Fruit fly (Drosophila melanogaster) Kc167 (cell line): ENCODE results near the gene Slob.

Experiments
- Myc ChIP-seq: fragments of >200 bp; optimal IDR thresholded peaks from 2 replicates; lab custom pipeline; 2017; ENCODE audit warnings: missing external identifiers
- Sin3A ChIP-seq: fragments of >200 bp; optimal IDR thresholded peaks from 2 replicates; lab custom pipeline; 2018; ENCODE audit warnings: missing external identifiers
- h ChIP-seq: fragments of >200 bp; optimal IDR thresholded peaks from 3 replicates; lab custom pipeline; 2018; ENCODE audit warnings: missing external identifiers
- insv ChIP-seq: fragments of >200 bp; optimal IDR thresholded peaks from 3 replicates; lab custom pipeline; 2018; ENCODE audit warnings: missing external identifiers
- psq ChIP-seq: fragments of >200 bp; optimal IDR thresholded peaks from 2 replicates; lab custom pipeline; 2017; ENCODE audit warnings: missing external identifiers
- ttk ChIP-seq: sonication (Bioruptor generic); optimal IDR thresholded peaks from 2 replicates; lab custom pipeline; 2017; ENCODE audit warnings: missing external identifiers

The Slob gene

dm6 chr2L:7675028-7675749, at the start of gene Slob:
Slob (minus strand) TSS chr2L:7675078.
- TF ChIP-seq Myc (lab: Kevin White, UChicago) = no peak
- no peak for TF ChIP-seq Sin3A (lab: Kevin White, UChicago)
- no peak for TF ChIP-seq h (lab: Kevin White, UChicago)
- no peak for TF ChIP-seq psq (lab: Kevin White, UChicago)
- no peak for TF ChIP-seq ttk (lab: Kevin White, UChicago)
- no peak for TF ChIP-seq insv (lab: Kevin White, UChicago)

- TF ChIP-seq h (lab: Kevin White, UChicago) (no peak), psq (lab: Kevin White, UChicago) (no peak), Sin3A (lab: Kevin White, UChicago) (no peak), Myc (lab: Kevin White, UChicago) (no peak), ttk (lab: Kevin White, UChicago) (no peak), insv (lab: Kevin White, UChicago) (no peak)
These were observed 47.8 kb upstream of the Slob start, which contains the start of gene CG13794 for dm6 chr2L:7722723-7723122. CG13794 (minus strand) TSS chr2L:7722823.

dm6 chr2L:7722102-7722501, 47.2 kb upstream of the Slob start:
- no peak for TF ChIP-seq ttk (lab: Kevin White, UChicago)
- no peak for TF ChIP-seq Myc (lab: Kevin White, UChicago)
- TF ChIP-seq insv (lab: Kevin White, UChicago) = no peak
- no peak for TF ChIP-seq h (lab: Kevin White, UChicago)
- no peak for TF ChIP-seq psq (lab: Kevin White, UChicago)
- TF ChIP-seq Sin3A (lab: Kevin White, UChicago) = no peak

- no peak for TF ChIP-seq insv (lab: Kevin White, UChicago)
- TF ChIP-seq h (lab: Kevin White, UChicago) = no peak
- TF ChIP-seq ttk (lab: Kevin White, UChicago) = no peak
- TF ChIP-seq Sin3A (lab: Kevin White, UChicago) = no peak
- TF ChIP-seq Myc (lab: Kevin White, UChicago) = no peak
- TF ChIP-seq psq (lab: Kevin White, UChicago) = no peak
These were observed 44.5 kb upstream of the Slob start, which contains the start of gene CG13793 for dm6 chr2L:7719387-7719786. CG13793 (minus strand) TSS chr2L:7719487.

- TF ChIP-seq h (lab: Kevin White, UChicago) (no peak), Sin3A (lab: Kevin White, UChicago) (no peak), psq (lab: Kevin White, UChicago) (no peak), Myc (lab: Kevin White, UChicago) (no peak), insv (lab: Kevin White, UChicago) (no peak), ttk (lab: Kevin White, UChicago) (no peak)
These were observed 41.7 kb upstream of the Slob start, which contains the start of gene CG33296 for dm6 chr2L:7716545-7716944. CG33296 (minus strand) TSS chr2L:7716645.

- TF ChIP-seq h (lab: Kevin White, UChicago) (no peak), insv (lab: Kevin White, UChicago) (no peak), ttk (lab: Kevin White, UChicago) (no peak), Myc (lab: Kevin White, UChicago) (no peak), Sin3A (lab: Kevin White, UChicago) (no peak), psq (lab: Kevin White, UChicago) (no peak)
These were observed 36.3 kb upstream of the Slob start for dm6 chr2L:7711034-7711685.

- no peak for TF ChIP-seq psq (lab: Kevin White, UChicago)
- no peak for TF ChIP-seq Sin3A (lab: Kevin White, UChicago)
- no peak for TF ChIP-seq insv (lab: Kevin White, UChicago)
These were observed 35.7 kb upstream of the Slob start, which contains the start of gene Ntl for dm6 chr2L:7710580-7710979. Ntl (plus strand) TSS chr2L:7710880.

dm6 chr2L:7703534-7703933, 28.7 kb upstream of the Slob start:
- TF ChIP-seq Myc (lab: Kevin White, UChicago) = no peak
- no peak for TF ChIP-seq ttk (lab: Kevin White, UChicago)

dm6 chr2L:7702383-7703188, 27.7 kb upstream of the Slob start, which contains the start of gene Tep3:
Tep3 (plus strand) TSS chr2L:7702805.
- TF ChIP-seq insv (lab: Kevin White, UChicago) = no peak
- TF ChIP-seq Sin3A (lab: Kevin White, UChicago) = no peak
- no peak for TF ChIP-seq ttk (lab: Kevin White, UChicago)
- TF ChIP-seq h (lab: Kevin White, UChicago) = no peak
- TF ChIP-seq psq (lab: Kevin White, UChicago) = no peak

- TF ChIP-seq h (lab: Kevin White, UChicago) (no peak), psq (lab: Kevin White, UChicago) (no peak), insv (lab: Kevin White, UChicago) (no peak), ttk (lab: Kevin White, UChicago) (no peak), Sin3A (lab: Kevin White, UChicago) (no peak), Myc (lab: Kevin White, UChicago) (no peak)
These were observed 26.5 kb upstream of the Slob start, which contains the start of gene Tep2 for dm6 chr2L:7701417-7701816. Tep2 (minus strand) TSS chr2L:7701601.
